Worm (Caenorhabditis elegans) whole organism, L4 larva: Measurements from ENCODE around the gene Y39B6A.30.
A peak's percentile ranks its signal among the peaks of the same experiment; 100 is the strongest.

Experiments used
- D1046.2 ChIP-seq: fragments of 200-800 bp; sonication (Bioruptor generic); IDR thresholded peaks from 2 replicates; pipeline ENCODE4 v1.3.6; 2022; ENCODE audit warnings: missing genetic modification characterization, missing compliant biosample characterization
- F37D6.2 ChIP-seq: sonication (generic microtip); optimal IDR thresholded peaks from 2 replicates; lab custom pipeline; 2016; ENCODE audit warnings: mild to moderate bottlenecking, missing genetic modification characterization, missing compliant biosample characterization
- F49E8.2 ChIP-seq: sonication (generic microtip); optimal IDR thresholded peaks from 2 replicates; lab custom pipeline; 2016; ENCODE audit warnings: missing compliant biosample characterization, mild to moderate bottlenecking, missing genetic modification characterization, borderline replicate concordance
- Y48G9A.11 ChIP-seq: fragments of 200-800 bp; sonication (Bioruptor generic); IDR thresholded peaks from 2 replicates; pipeline ENCODE4 v1.3.6; 2022; ENCODE audit warnings: missing genetic modification reagents, missing genetic modification characterization, missing compliant biosample characterization
- ZK337.2 ChIP-seq: fragments of 200-800 bp; sonication (Bioruptor generic); IDR thresholded peaks from 2 replicates; pipeline ENCODE4 v1.3.6; 2022; ENCODE audit warnings: missing genetic modification reagents, missing genetic modification characterization, missing compliant biosample characterization
- aha-1 ChIP-seq: fragments of 150-350 bp; peaks from one replicate; lab custom pipeline; 2014; ENCODE audit warnings: missing biosample characterization, missing genetic modification characterization
- aly-2 ChIP-seq: sonication (generic microtip); optimal IDR thresholded peaks from 2 replicates; lab custom pipeline; 2018; ENCODE audit warnings: missing biosample characterization, missing genetic modification characterization
- ama-1 ChIP-seq: fragments of 150-350 bp; optimal IDR thresholded peaks from 2 replicates; lab custom pipeline; 2014; ENCODE audit warnings: inconsistent platforms, mixed read lengths
- attf-4 ChIP-seq: sonication (generic microtip); optimal IDR thresholded peaks from 3 replicates; lab custom pipeline; 2017; ENCODE audit warnings: missing biosample characterization, missing genetic modification characterization
- ceh-28 ChIP-seq: fragments of 150-350 bp; optimal IDR thresholded peaks from 2 replicates; lab custom pipeline; 2014; ENCODE audit warnings: missing biosample characterization, missing genetic modification reagents, missing genetic modification characterization
- ceh-44 ChIP-seq: fragments of 200-800 bp; sonication (Bioruptor generic); IDR thresholded peaks from 2 replicates; pipeline ENCODE4 v1.3.6; 2022; ENCODE audit warnings: missing genetic modification reagents, missing genetic modification characterization, missing compliant biosample characterization
- daf-19 ChIP-seq: fragments of 200-800 bp; sonication (Bioruptor generic); conservative IDR thresholded peaks from 2 replicates; pipeline ENCODE4 v1.3.6; 2022; ENCODE audit warnings: missing genetic modification characterization, missing compliant biosample characterization
- dmd-6 ChIP-seq: fragments of 200-800 bp; sonication (Bioruptor generic); IDR thresholded peaks from 2 replicates; pipeline ENCODE4 v1.3.6; 2022; ENCODE audit warnings: missing genetic modification reagents, missing genetic modification characterization, missing compliant biosample characterization
- dmd-9 ChIP-seq: fragments of 200-800 bp; sonication (Bioruptor generic); IDR thresholded peaks from 2 replicates; pipeline ENCODE4 v1.3.6; 2022; ENCODE audit warnings: missing genetic modification reagents, missing genetic modification characterization, missing compliant biosample characterization
- dve-1 ChIP-seq: sonication (generic microtip); optimal IDR thresholded peaks from 2 replicates; lab custom pipeline; 2017; ENCODE audit warnings: antibody characterized with exemption, mild to moderate bottlenecking, missing genetic modification characterization, missing compliant biosample characterization; ENCODE audit not compliant: insufficient read depth
- egl-43 ChIP-seq: fragments of 200-800 bp; sonication (Bioruptor generic); IDR thresholded peaks from 2 replicates; pipeline ENCODE4 v1.3.6; 2022; ENCODE audit warnings: missing genetic modification reagents, missing genetic modification characterization, missing compliant biosample characterization
- fos-1 ChIP-seq: fragments of 150-350 bp; optimal IDR thresholded peaks from 2 replicates; lab custom pipeline; 2014; ENCODE audit warnings: missing biosample characterization, missing genetic modification characterization
- lim-7 ChIP-seq: fragments of 200-800 bp; sonication (Bioruptor generic); IDR thresholded peaks from 2 replicates; pipeline ENCODE4 v1.3.6; 2022; ENCODE audit warnings: missing genetic modification characterization, missing compliant biosample characterization
- lin-1 ChIP-seq: fragments of 200-800 bp; sonication (Bioruptor generic); IDR thresholded peaks from 2 replicates; pipeline ENCODE4 v1.3.6; 2022; ENCODE audit warnings: missing genetic modification reagents, missing genetic modification characterization, missing compliant biosample characterization
- lin-15B ChIP-seq: fragments of 150-350 bp; sonication (generic microtip); optimal IDR thresholded peaks from 3 replicates; lab custom pipeline; 2014; ENCODE audit warnings: missing biosample characterization, missing genetic modification characterization
- lin-29 ChIP-seq: fragments of 200-800 bp; sonication (Bioruptor generic); IDR thresholded peaks from 2 replicates; pipeline ENCODE4 v1.3.6; 2022; ENCODE audit warnings: missing genetic modification reagents, missing genetic modification characterization, missing compliant biosample characterization
- mdl-1 ChIP-seq, 2 experiments: fragments of 150-350 bp in 1 of 2; sonication (generic microtip) in 1 of 2; optimal IDR thresholded peaks; 2 replicates each; lab custom pipeline; 2014 to 2017; ENCODE audit warnings: missing biosample characterization in 2 of 2, missing genetic modification characterization in 2 of 2
- mxl-2 ChIP-seq: fragments of 200-800 bp; sonication (Bioruptor generic); conservative IDR thresholded peaks from 2 replicates; pipeline ENCODE4 v1.3.6; 2022; ENCODE audit warnings: missing genetic modification reagents, missing genetic modification characterization, missing compliant biosample characterization
- nhr-10 ChIP-seq: fragments of 150-350 bp; optimal IDR thresholded peaks from 2 replicates; lab custom pipeline; 2014; ENCODE audit warnings: missing biosample characterization, missing genetic modification characterization
- nhr-11 ChIP-seq: fragments of 150-350 bp; optimal IDR thresholded peaks from 2 replicates; lab custom pipeline; 2014; ENCODE audit warnings: missing biosample characterization, missing genetic modification characterization
- nhr-25 ChIP-seq: sonication (generic microtip); optimal IDR thresholded peaks from 2 replicates; lab custom pipeline; 2017; ENCODE audit warnings: missing genetic modification characterization, mild to moderate bottlenecking, missing compliant biosample characterization, antibody characterized with exemption, moderate library complexity, borderline replicate concordance; ENCODE audit not compliant: insufficient read depth
- nhr-48 ChIP-seq: sonication (generic microtip); optimal IDR thresholded peaks from 2 replicates; lab custom pipeline; 2016; ENCODE audit warnings: mild to moderate bottlenecking, missing genetic modification characterization, missing compliant biosample characterization
- nhr-76 ChIP-seq: fragments of 150-350 bp; optimal IDR thresholded peaks from 2 replicates; lab custom pipeline; 2014; ENCODE audit warnings: missing biosample characterization, missing genetic modification characterization
- pqm-1 ChIP-seq: sonication (generic microtip); optimal IDR thresholded peaks from 2 replicates; lab custom pipeline; 2017; ENCODE audit warnings: missing biosample characterization, missing genetic modification characterization
- rbr-2 ChIP-seq: sonication (generic microtip); optimal IDR thresholded peaks from 2 replicates; lab custom pipeline; 2016; ENCODE audit warnings: missing genotype, missing genetic modification characterization, missing compliant biosample characterization
- saeg-2 ChIP-seq: fragments of 200-800 bp; sonication (Bioruptor generic); IDR thresholded peaks from 2 replicates; pipeline ENCODE4 v1.3.6; 2022; ENCODE audit warnings: missing genetic modification reagents, missing genetic modification characterization, missing compliant biosample characterization
- unc-39 ChIP-seq: sonication (generic microtip); optimal IDR thresholded peaks from 2 replicates; lab custom pipeline; 2017; ENCODE audit warnings: missing biosample characterization, missing genetic modification characterization
- unc-62 ChIP-seq, 3 experiments: fragments of 150-350 bp in 1 of 3; sonication (generic microtip); optimal IDR thresholded peaks in 2 of 3; peaks in 1 of 3; 1 replicate in 1 of 3; 2 replicates in 2 of 3; lab custom pipeline; 2014 to 2017; ENCODE audit warnings: missing biosample characterization in 3 of 3, missing genetic modification characterization in 3 of 3, missing genetic modification reagents in 3 of 3, missing genotype in 1 of 3
- zag-1 ChIP-seq: fragments of 150-350 bp; optimal IDR thresholded peaks from 2 replicates; lab custom pipeline; 2014; ENCODE audit warnings: missing biosample characterization, missing genetic modification characterization
- zfp-3 ChIP-seq: fragments of 200-800 bp; sonication (Bioruptor generic); conservative IDR thresholded peaks from 2 replicates; pipeline ENCODE4 v1.3.6; 2022; ENCODE audit warnings: missing genetic modification reagents, missing genetic modification characterization, missing compliant biosample characterization

Y39B6A.30 gene

ce11 chrV:19014940-19015339 is 567 bp downstream of the Y39B6A.30 start:
- peak; percentile 65 for TF ChIP-seq ceh-28 (tag; lab: Kevin White, UChicago)

ce11 chrV:19019239-19019638 is 4.9 kb downstream of the Y39B6A.30 start:
- peak; percentile 85 for TF ChIP-seq ceh-28 (tag; lab: Kevin White, UChicago)
- TF ChIP-seq aha-1 (tag; lab: Kevin White, UChicago) = peak; percentile 68
- no peak for TF ChIP-seq F37D6.2 (tag; lab: Kevin White, UChicago)

- no peak for TF ChIP-seq ZK337.2
These were observed 10.3 kb downstream of the Y39B6A.30 start, which contains the start of gene Y39B6A.29 for ce11 chrV:19024683-19025082. Y39B6A.29 (minus strand) TSS chrV:19024783.

DNA sequence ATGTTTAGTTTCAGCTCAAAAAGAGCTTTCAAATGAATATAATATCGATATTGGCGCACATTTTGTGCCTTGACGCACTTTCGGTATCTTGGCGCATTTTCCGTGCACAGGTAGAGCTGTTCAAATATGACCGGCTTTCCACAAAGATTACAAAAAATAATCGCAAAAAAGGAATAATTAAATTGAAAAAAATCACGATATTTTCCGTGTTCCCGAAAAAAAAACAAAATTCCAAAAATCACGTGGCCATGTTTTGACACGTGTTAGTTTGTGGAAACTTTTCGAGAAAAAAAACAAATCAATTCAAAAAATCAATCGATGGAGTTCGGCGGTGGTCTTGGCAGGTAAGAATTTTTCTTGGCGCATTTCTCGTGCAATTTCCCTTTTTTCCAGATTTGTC is 11.8 kb downstream of the Y39B6A.30 start, which contains the start of gene Y39B6A.25:
Gene Y39B6A.25 (plus strand): TSS at position 301 of the 400 bp plus-strand sequence.
- TF ChIP-seq lin-1 (no peak), unc-62 (GFP tag; optimal IDR thresholded peaks at IDR 0.05 in 1 of 2; lab: Kevin White, UChicago) (peak in 1 of 2 experiments; percentile 56), unc-62 (tag; optimal IDR thresholded peaks at IDR 0.05; lab: Kevin White, UChicago) (no peak)

- peak; percentile 45 for TF ChIP-seq aha-1 (tag; lab: Kevin White, UChicago)
- TF ChIP-seq F49E8.2 = no peak
- peak; percentile 97 for TF ChIP-seq ceh-28 (tag; lab: Kevin White, UChicago)
These were observed 13.0 kb downstream of the Y39B6A.30 start for ce11 chrV:19027338-19027737.

DNA sequence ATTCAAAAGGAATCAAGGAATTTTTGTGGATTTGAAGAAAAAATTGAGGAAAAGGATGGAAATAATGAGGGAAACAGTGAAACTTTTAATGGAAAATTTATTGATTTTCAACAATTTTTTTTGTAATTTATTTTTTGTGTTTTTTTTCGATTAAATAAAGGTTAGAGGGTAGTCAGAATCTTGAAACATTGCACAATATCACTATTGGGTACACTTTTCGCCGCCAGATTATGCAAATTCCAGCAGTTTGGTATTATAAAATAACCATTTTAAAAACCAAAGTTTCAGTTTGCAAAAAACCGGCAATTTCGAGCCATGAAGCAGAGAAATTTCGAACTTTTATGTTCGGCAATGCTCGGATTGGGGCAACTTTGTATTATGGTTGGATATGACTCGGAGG is 17.1 kb downstream of the Y39B6A.30 start, which contains the start of gene Y39B6A.27:
Gene Y39B6A.27 (plus strand): TSS at position 301 of the 400 bp plus-strand sequence.
- no peak for TF ChIP-seq ama-1 (lab: Kevin White, UChicago)
- TF ChIP-seq dmd-9 (GFP tag; lab: Robert Waterston, UW) = no peak
- no peak for TF ChIP-seq zag-1
- no peak for TF ChIP-seq nhr-10
- TF ChIP-seq ceh-28 (tag; lab: Kevin White, UChicago) = no peak
- TF ChIP-seq lim-7 = no peak
- no peak for TF ChIP-seq pqm-1 (tag; lab: Kevin White, UChicago)
- no peak for TF ChIP-seq unc-39 (tag; lab: Kevin White, UChicago)
- TF ChIP-seq fos-1 = no peak
- no peak for TF ChIP-seq mdl-1 (tag; optimal IDR thresholded peaks at IDR 0.05; lab: Kevin White, UChicago)
- TF ChIP-seq nhr-25 (tag; lab: Kevin White, UChicago) = no peak
- TF ChIP-seq daf-19 = no peak
- TF ChIP-seq ceh-44 (GFP tag; lab: Robert Waterston, UW) = no peak
- no peak for TF ChIP-seq egl-43 (GFP tag; lab: Robert Waterston, UW)
- TF ChIP-seq rbr-2 (tag; lab: Kevin White, UChicago) = no peak
- TF ChIP-seq aly-2 (tag; lab: Kevin White, UChicago) = no peak

DNA sequence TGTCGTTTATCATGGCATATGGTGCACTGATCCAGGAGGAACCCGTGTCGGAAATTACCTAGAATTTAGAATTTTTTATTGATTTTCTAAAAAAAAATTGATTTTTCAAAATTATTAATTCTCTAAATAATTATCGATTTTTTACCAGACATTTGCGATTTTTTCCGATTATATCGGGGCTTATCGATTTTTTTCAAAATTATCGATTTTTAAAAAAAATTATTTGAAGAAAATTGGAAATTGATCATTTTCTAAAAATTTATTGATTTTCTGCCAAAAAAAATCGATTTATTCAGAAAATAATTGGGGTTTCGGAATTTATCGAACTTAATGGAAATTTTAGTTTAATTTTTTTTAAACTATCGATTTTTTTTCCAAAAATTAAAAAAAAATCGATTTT is 21.7 kb downstream of the Y39B6A.30 start:
- TF ChIP-seq nhr-11 (tag; lab: Kevin White, UChicago) = no peak
- TF ChIP-seq ceh-28 (tag; lab: Kevin White, UChicago) = peak; percentile 81

ce11 chrV:19037222-19037621 is 22.8 kb downstream of the Y39B6A.30 start, which contains the start of gene asp-17:
asp-17 (minus strand) TSS chrV:19037322.
- no peak for TF ChIP-seq attf-4 (tag; lab: Kevin White, UChicago)
- TF ChIP-seq lin-1 = no peak
- no peak for TF ChIP-seq mxl-2 (GFP tag; lab: Robert Waterston, UW)
- no peak for TF ChIP-seq nhr-48 (tag; lab: Kevin White, UChicago)
- no peak for TF ChIP-seq ceh-44 (GFP tag; lab: Robert Waterston, UW)
- TF ChIP-seq nhr-76 (tag; lab: Kevin White, UChicago) = no peak
- TF ChIP-seq Y48G9A.11 (GFP tag; lab: Robert Waterston, UW) = no peak
- TF ChIP-seq dve-1 (tag; lab: Kevin White, UChicago) = no peak
- TF ChIP-seq lin-29 = no peak
- TF ChIP-seq dmd-6 (GFP tag; lab: Robert Waterston, UW) = no peak
- TF ChIP-seq lin-15B (tag; lab: Kevin White, UChicago) = no peak
- TF ChIP-seq ZK337.2 = no peak
- no peak for TF ChIP-seq D1046.2
- no peak for TF ChIP-seq zfp-3 (GFP tag; lab: Robert Waterston, UW)
- TF ChIP-seq saeg-2 = no peak
